Worm (Caenorhabditis elegans) whole organism, L4/young adult: ENCODE measurements around the gene tag-267.

Experiments
- W03F9.2 ChIP-seq: fragments of 150-350 bp; optimal IDR thresholded peaks from 2 replicates; lab custom pipeline; 2014; ENCODE audit warnings: missing biosample characterization, missing genetic modification characterization
- him-1 ChIP-seq: sonication (generic microtip); optimal IDR thresholded peaks from 2 replicates; lab custom pipeline; 2016; ENCODE audit warnings: missing genotype, missing genetic modification reagents, missing genetic modification characterization, missing compliant biosample characterization

DNA sequence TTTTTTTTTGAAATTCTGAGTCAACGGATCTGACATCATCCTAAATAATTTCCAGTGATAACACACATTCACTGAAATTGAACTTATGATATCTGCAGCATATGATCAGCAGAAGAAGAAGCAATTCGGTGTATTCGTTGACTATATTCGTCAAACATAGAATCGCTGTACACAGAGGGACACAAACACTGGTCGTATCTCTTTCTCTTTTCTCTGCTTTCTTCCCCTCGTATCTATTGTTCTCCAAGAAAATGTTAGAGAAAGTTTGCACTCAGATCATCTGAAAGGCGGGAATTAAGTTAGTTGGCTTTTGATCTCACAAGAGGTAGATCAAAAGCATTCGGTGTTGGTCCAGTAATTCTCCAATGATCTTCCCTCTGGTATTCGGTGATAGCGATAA, 9.9 kb downstream of the tag-267 start:
- TF ChIP-seq W03F9.2 (tag; lab: Kevin White, UChicago) = no peak
- no peak for TF ChIP-seq him-1 (tag; lab: Kevin White, UChicago)
